Fruit fly (Drosophila melanogaster): Measurements from ENCODE around the gene CG3517.
A peak's percentile ranks its signal among the peaks of the same experiment; 100 is the strongest.

Gene CG3517

dm6 chr3R:19425099-19425498 lies at the start of gene CG3517:
Gene CG3517 (minus strand): TSS chr3R:19425199.
- no peak for TF ChIP-seq CG15710 (tag; optimal IDR thresholded peaks at IDR 0.05)
- no peak for TF ChIP-seq CG10348 (GFP tag; IDR thresholded peaks at IDR 0.05)
- no peak for TF ChIP-seq D1 (tag; optimal IDR thresholded peaks at IDR 0.05)
- TF ChIP-seq CG12605 (GFP tag; IDR thresholded peaks at IDR 0.05), result no peak
- no peak for TF ChIP-seq fd96Ca (GFP tag; IDR thresholded peaks at IDR 0.05)
- no peak for TF ChIP-seq gl (tag; optimal IDR thresholded peaks at IDR 0.05)
- TF ChIP-seq CG34367 (tag; optimal IDR thresholded peaks at IDR 0.05), result no peak
- TF ChIP-seq CG4496 (GFP tag; IDR thresholded peaks at IDR 0.05), result no peak
- no peak for TF ChIP-seq CG13204 (GFP tag; optimal IDR thresholded peaks at IDR 0.05)
- no peak for TF ChIP-seq CG9948 (tag; optimal IDR thresholded peaks at IDR 0.05)
- TF ChIP-seq Snoo (tag; optimal IDR thresholded peaks at IDR 0.05), result no peak
- TF ChIP-seq rn (GFP tag; IDR thresholded peaks at IDR 0.05), result no peak
- no peak for TF ChIP-seq Ets98B (GFP tag; IDR thresholded peaks at IDR 0.05)
- TF ChIP-seq CG32121 (GFP tag; IDR thresholded peaks at IDR 0.05), result no peak

- no peak for TF ChIP-seq CG17806 (tag; optimal IDR thresholded peaks at IDR 0.05)
- peak; percentile 61; the same call in 1 of the 2 replicates for TF ChIP-seq Ets98B (GFP tag; IDR thresholded peaks at IDR 0.05)
- peak; percentile 16; the same call in 1 of the 3 replicates for TF ChIP-seq CG4496 (GFP tag; IDR thresholded peaks at IDR 0.05)
- TF ChIP-seq CG14655 (GFP tag; optimal IDR thresholded peaks at IDR 0.05), result peak; percentile 3
These were observed 49.1 kb upstream of the CG3517 start for dm6 chr3R:19474128-19474527.

dm6 chr3R:19472218-19472617 lies 47.2 kb upstream of the CG3517 start:
- TF ChIP-seq fd96Ca (GFP tag; IDR thresholded peaks at IDR 0.05) (no peak; the same call in 2 of the 3 replicates), CG15710 (tag; optimal IDR thresholded peaks at IDR 0.05) (no peak), CG13204 (GFP tag; optimal IDR thresholded peaks at IDR 0.05) (no peak), CG4496 (GFP tag; IDR thresholded peaks at IDR 0.05) (no peak), Pif1A (GFP tag; optimal IDR thresholded peaks at IDR 0.05) (no peak), CG14655 (GFP tag; optimal IDR thresholded peaks at IDR 0.05) (no peak), Ets98B (GFP tag; IDR thresholded peaks at IDR 0.05) (0 out of 2 replicates have a peak, but pooled peaks have one; percentile 27), CG9948 (tag; optimal IDR thresholded peaks at IDR 0.05) (no peak), CG17806 (tag; optimal IDR thresholded peaks at IDR 0.05) (no peak), rn (GFP tag; IDR thresholded peaks at IDR 0.05) (no peak), CG34367 (tag; optimal IDR thresholded peaks at IDR 0.05) (no peak), gl (tag; optimal IDR thresholded peaks at IDR 0.05) (no peak), D1 (tag; optimal IDR thresholded peaks at IDR 0.05) (no peak), EcR (GFP tag; optimal IDR thresholded peaks at IDR 0.05) (peak; percentile 50)

dm6 chr3R:19470607-19471006 lies 45.6 kb upstream of the CG3517 start:
- TF ChIP-seq CG13204 (GFP tag; optimal IDR thresholded peaks at IDR 0.05) (no peak), EcR (GFP tag; optimal IDR thresholded peaks at IDR 0.05) (no peak), CG34367 (tag; optimal IDR thresholded peaks at IDR 0.05) (no peak), CG15710 (tag; optimal IDR thresholded peaks at IDR 0.05) (no peak), CG10348 (GFP tag; IDR thresholded peaks at IDR 0.05) (no peak), Pif1B (GFP tag; optimal IDR thresholded peaks at IDR 0.05) (no peak), CG9948 (tag; optimal IDR thresholded peaks at IDR 0.05) (no peak), CG32121 (GFP tag; IDR thresholded peaks at IDR 0.05) (no peak), CG8301 (tag; optimal IDR thresholded peaks at IDR 0.05) (no peak), CG12605 (GFP tag; IDR thresholded peaks at IDR 0.05) (no peak), CG14655 (GFP tag; optimal IDR thresholded peaks at IDR 0.05) (no peak), CG17806 (tag; optimal IDR thresholded peaks at IDR 0.05) (no peak), Snoo (tag; optimal IDR thresholded peaks at IDR 0.05) (no peak), Pif1A (GFP tag; optimal IDR thresholded peaks at IDR 0.05) (no peak), CG4496 (GFP tag; IDR thresholded peaks at IDR 0.05) (no peak)

- TF ChIP-seq CG32121 (GFP tag; IDR thresholded peaks at IDR 0.05) (peak; percentile 43; the same call in 1 of the 2 replicates), Ets98B (GFP tag; IDR thresholded peaks at IDR 0.05) (peak; percentile 53), Pif1B (GFP tag; optimal IDR thresholded peaks at IDR 0.05) (no peak), CG4496 (GFP tag; IDR thresholded peaks at IDR 0.05) (peak; percentile 58; the same call in 1 of the 3 replicates)
These were observed 42.5 kb upstream of the CG3517 start for dm6 chr3R:19467464-19467863.

dm6 chr3R:19465286-19465685 lies 40.3 kb upstream of the CG3517 start:
- TF ChIP-seq Snoo (tag; optimal IDR thresholded peaks at IDR 0.05), result peak; percentile 46
- TF ChIP-seq EcR (GFP tag; optimal IDR thresholded peaks at IDR 0.05), result no peak
- no peak for TF ChIP-seq gl (tag; optimal IDR thresholded peaks at IDR 0.05)
- peak; percentile 45 for TF ChIP-seq Pif1B (GFP tag; optimal IDR thresholded peaks at IDR 0.05)
- peak; percentile 44 for TF ChIP-seq Pif1A (GFP tag; optimal IDR thresholded peaks at IDR 0.05)
- peak; percentile 49 for TF ChIP-seq CG34367 (tag; optimal IDR thresholded peaks at IDR 0.05)
- no peak for TF ChIP-seq CG13204 (GFP tag; optimal IDR thresholded peaks at IDR 0.05)
- peak; percentile 68 for TF ChIP-seq CG14655 (GFP tag; optimal IDR thresholded peaks at IDR 0.05)
- TF ChIP-seq CG4496 (GFP tag; IDR thresholded peaks at IDR 0.05), result peak; percentile 17; the same call in 1 of the 3 replicates
- TF ChIP-seq CG8301 (tag; optimal IDR thresholded peaks at IDR 0.05), result peak; percentile 57
- TF ChIP-seq CG32121 (GFP tag; IDR thresholded peaks at IDR 0.05), result peak; percentile 22; the same call in 1 of the 2 replicates
- peak; percentile 63 for TF ChIP-seq CG15710 (tag; optimal IDR thresholded peaks at IDR 0.05)
- peak; percentile 57 for TF ChIP-seq CG9948 (tag; optimal IDR thresholded peaks at IDR 0.05)
- TF ChIP-seq CG8159 (tag; optimal IDR thresholded peaks at IDR 0.05), result peak; percentile 76
- TF ChIP-seq D1 (tag; optimal IDR thresholded peaks at IDR 0.05), result peak; percentile 12
- peak; percentile 65 for TF ChIP-seq CG17806 (tag; optimal IDR thresholded peaks at IDR 0.05)
